Worm (Caenorhabditis elegans) whole organism, L3 larva: ENCODE measurements around the gene lgc-9.
"Not testable (repeated sequence)": the region's sequence is repeated elsewhere in the genome, so short reads cannot be mapped to it uniquely, and the experiment has no call there.

Experiments
- R02D3.7 ChIP-seq: fragments of 150-350 bp; optimal IDR thresholded peaks from 2 replicates; lab custom pipeline; 2014; ENCODE audit warnings: missing biosample characterization, missing genetic modification characterization
- ZK546.5 ChIP-seq: sonication (generic microtip); optimal IDR thresholded peaks from 2 replicates; lab custom pipeline; 2017; ENCODE audit warnings: missing biosample characterization, missing genetic modification characterization
- ama-1 ChIP-seq: fragments of 150-350 bp; optimal IDR thresholded peaks from 2 replicates; lab custom pipeline; 2018
- ceh-16 ChIP-seq: sonication (generic microtip); optimal IDR thresholded peaks from 2 replicates; lab custom pipeline; 2017; ENCODE audit warnings: missing biosample characterization, missing genetic modification characterization
- ceh-28 ChIP-seq: fragments of 150-350 bp; optimal IDR thresholded peaks from 2 replicates; lab custom pipeline; 2014; ENCODE audit warnings: missing biosample characterization, missing genetic modification reagents, missing genetic modification characterization
- ceh-82 ChIP-seq: fragments of 150-350 bp; optimal IDR thresholded peaks from 2 replicates; lab custom pipeline; 2014; ENCODE audit warnings: missing biosample characterization, missing genetic modification characterization
- ceh-9 ChIP-seq: sonication (generic microtip); optimal IDR thresholded peaks from 2 replicates; lab custom pipeline; 2018; ENCODE audit warnings: missing biosample characterization, missing genetic modification characterization
- daf-12 ChIP-seq: fragments of 150-350 bp; optimal IDR thresholded peaks from 2 replicates; lab custom pipeline; 2014; ENCODE audit warnings: missing biosample characterization, missing genetic modification reagents, missing genetic modification characterization
- egl-27 ChIP-seq: sonication (generic microtip); optimal IDR thresholded peaks from 4 replicates; lab custom pipeline; 2017; ENCODE audit warnings: missing biosample characterization, missing genetic modification reagents, missing genetic modification characterization
- elt-1 ChIP-seq: fragments of 150-350 bp; optimal IDR thresholded peaks from 2 replicates; lab custom pipeline; 2014; ENCODE audit warnings: missing biosample characterization, missing genetic modification characterization
- elt-2 ChIP-seq: sonication (generic microtip); optimal IDR thresholded peaks from 2 replicates; lab custom pipeline; 2016; ENCODE audit warnings: missing genetic modification reagents, mild to moderate bottlenecking, missing genetic modification characterization, missing compliant biosample characterization
- elt-3 ChIP-seq, 3 experiments: fragments of 150-350 bp in 1 of 3; sonication (generic microtip) in 2 of 3; optimal IDR thresholded peaks; 2 replicates in 2 of 3; 4 replicates in 1 of 3; lab custom pipeline; 2014 to 2017; ENCODE audit warnings: missing biosample characterization in 3 of 3, missing genetic modification characterization in 3 of 3
- hmg-11 ChIP-seq: sonication (generic microtip); optimal IDR thresholded peaks from 2 replicates; lab custom pipeline; 2016; ENCODE audit warnings: missing genetic modification characterization, missing compliant biosample characterization
- lsy-12 ChIP-seq: sonication (generic microtip); optimal IDR thresholded peaks from 2 replicates; lab custom pipeline; 2016; ENCODE audit warnings: mild to moderate bottlenecking, missing genetic modification characterization, missing compliant biosample characterization
- mdl-1 ChIP-seq: fragments of 150-350 bp; optimal IDR thresholded peaks from 2 replicates; lab custom pipeline; 2014; ENCODE audit warnings: missing biosample characterization, missing genetic modification characterization
- mml-1 ChIP-seq: fragments of 150-350 bp; sonication (generic microtip); optimal IDR thresholded peaks from 3 replicates; lab custom pipeline; 2014; ENCODE audit warnings: missing biosample characterization, missing genetic modification characterization
- nfya-1 ChIP-seq: sonication (generic microtip); optimal IDR thresholded peaks from 2 replicates; lab custom pipeline; 2017; ENCODE audit warnings: missing genetic modification characterization, mild to moderate bottlenecking, missing compliant biosample characterization, antibody characterized with exemption, moderate library complexity; ENCODE audit not compliant: insufficient read depth
- nhr-12 ChIP-seq: fragments of 150-350 bp; optimal IDR thresholded peaks from 2 replicates; lab custom pipeline; 2014; ENCODE audit warnings: missing biosample characterization, missing genetic modification characterization
- nhr-23 ChIP-seq: fragments of 150-350 bp; optimal IDR thresholded peaks from 2 replicates; lab custom pipeline; 2014; ENCODE audit warnings: missing biosample characterization, missing genetic modification reagents, missing genetic modification characterization
- nhr-237 ChIP-seq: fragments of 150-350 bp; optimal IDR thresholded peaks from 2 replicates; lab custom pipeline; 2014; ENCODE audit warnings: missing biosample characterization, missing genetic modification characterization
- nhr-25 ChIP-seq: sonication (generic microtip); optimal IDR thresholded peaks from 2 replicates; lab custom pipeline; 2017; ENCODE audit warnings: missing biosample characterization, missing genetic modification characterization
- nhr-28 ChIP-seq: fragments of 150-350 bp; optimal IDR thresholded peaks from 2 replicates; lab custom pipeline; 2014; ENCODE audit warnings: missing biosample characterization, missing genetic modification characterization
- nhr-77 ChIP-seq: fragments of 150-350 bp; optimal IDR thresholded peaks from 2 replicates; lab custom pipeline; 2014; ENCODE audit warnings: missing biosample characterization, missing genetic modification characterization
- pha-4 ChIP-seq: fragments of 150-350 bp; optimal IDR thresholded peaks from 2 replicates; lab custom pipeline; 2014; ENCODE audit warnings: missing biosample characterization, missing genetic modification reagents, missing genetic modification characterization
- skn-1 ChIP-seq: fragments of 150-350 bp; optimal IDR thresholded peaks from 2 replicates; lab custom pipeline; 2014; ENCODE audit warnings: missing biosample characterization, missing genetic modification characterization
- snpc-4 ChIP-seq: fragments of 150-350 bp; optimal IDR thresholded peaks from 2 replicates; lab custom pipeline; 2014; ENCODE audit warnings: missing biosample characterization, missing genetic modification characterization
- tbx-2 ChIP-seq: sonication (generic microtip); optimal IDR thresholded peaks from 2 replicates; lab custom pipeline; 2016; ENCODE audit warnings: mild to moderate bottlenecking, missing genetic modification characterization, missing compliant biosample characterization
- unc-39 ChIP-seq: sonication (generic microtip); optimal IDR thresholded peaks from 4 replicates; lab custom pipeline; 2017; ENCODE audit warnings: missing biosample characterization, missing genetic modification characterization
- unc-62 ChIP-seq: fragments of 150-350 bp; sonication (generic microtip); optimal IDR thresholded peaks from 4 replicates; lab custom pipeline; 2014; ENCODE audit warnings: missing biosample characterization, missing genetic modification reagents, missing genetic modification characterization
- zag-1 ChIP-seq: fragments of 150-350 bp; optimal IDR thresholded peaks from 2 replicates; lab custom pipeline; 2014; ENCODE audit warnings: missing biosample characterization, missing genetic modification characterization
- ztf-4 ChIP-seq: fragments of 150-350 bp; optimal IDR thresholded peaks from 2 replicates; lab custom pipeline; 2014; ENCODE audit warnings: missing biosample characterization, missing genetic modification characterization

lgc-9 gene

DNA sequence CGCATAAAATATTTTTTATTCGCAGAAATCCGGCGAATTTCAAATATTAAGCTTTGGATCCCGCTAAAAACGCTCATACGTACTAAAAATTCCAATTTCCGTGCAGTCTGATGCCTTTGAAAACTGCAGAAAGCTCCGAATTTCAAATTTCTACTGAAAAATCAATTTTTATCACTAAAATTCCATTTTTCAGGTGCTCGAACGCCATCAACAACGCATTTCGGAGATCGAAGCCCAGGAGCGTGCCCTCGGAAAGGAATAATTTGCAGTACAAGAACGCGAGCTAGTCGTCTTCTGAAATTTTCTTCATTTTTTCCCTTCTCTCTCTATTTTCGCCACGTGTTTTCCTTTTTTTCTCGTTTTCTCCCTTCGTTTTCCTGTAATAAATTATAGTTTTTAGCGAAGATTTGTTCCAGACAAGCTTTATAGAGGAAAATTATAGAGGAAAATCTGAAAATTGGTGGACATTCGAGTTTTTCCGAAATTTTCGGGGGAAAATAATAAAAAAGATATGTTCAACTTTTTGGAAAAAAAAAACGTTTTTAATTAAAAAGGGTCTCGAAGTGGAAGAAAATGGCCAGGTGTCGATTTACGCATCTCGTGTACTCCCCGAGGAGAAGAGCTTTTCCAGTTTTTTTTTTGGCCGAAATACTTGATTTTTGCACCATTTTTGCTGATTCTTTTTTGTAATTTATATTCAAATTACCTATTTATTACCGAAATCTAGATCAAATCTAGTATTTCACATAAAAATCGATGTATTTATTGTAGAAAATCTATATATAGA, 28.8 kb upstream of the lgc-9 start:
- TF ChIP-seq ceh-82 (tag; lab: Kevin White, UChicago) (no peak), elt-2 (tag; lab: Kevin White, UChicago) (peak; percentile 16), ama-1 (lab: Kevin White, UChicago) (peak; percentile 67), nhr-77 (tag; lab: Kevin White, UChicago) (no peak), egl-27 (no peak), pha-4 (peak; percentile 6), nhr-12 (tag; lab: Kevin White, UChicago) (no peak)

DNA sequence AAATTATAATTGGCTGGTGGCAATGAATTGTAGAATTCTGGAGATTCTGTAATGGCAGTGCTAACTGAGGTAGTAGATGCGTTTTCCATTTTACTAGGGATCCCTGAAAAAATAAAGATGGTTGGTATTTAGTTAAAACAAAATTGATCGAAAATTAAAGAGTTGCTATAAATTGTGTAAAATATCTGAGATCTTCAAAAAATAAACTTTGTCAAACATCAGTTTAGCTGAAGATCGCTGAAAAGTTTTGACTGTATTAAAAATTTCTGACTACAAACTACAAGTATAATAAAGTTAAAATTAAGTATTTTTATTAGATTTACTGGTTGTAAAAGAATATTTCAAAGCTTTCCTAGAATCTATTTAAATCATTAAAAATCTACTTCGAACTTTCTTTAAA, 25.5 kb upstream of the lgc-9 start, which contains the start of gene B0546.5:
Gene B0546.5, minus strand, starts transcription at position 101 of the 400 bp plus-strand sequence.
- TF ChIP-seq zag-1, ceh-9, hmg-11 (tag; lab: Kevin White, UChicago): not testable (repeated sequence)

DNA sequence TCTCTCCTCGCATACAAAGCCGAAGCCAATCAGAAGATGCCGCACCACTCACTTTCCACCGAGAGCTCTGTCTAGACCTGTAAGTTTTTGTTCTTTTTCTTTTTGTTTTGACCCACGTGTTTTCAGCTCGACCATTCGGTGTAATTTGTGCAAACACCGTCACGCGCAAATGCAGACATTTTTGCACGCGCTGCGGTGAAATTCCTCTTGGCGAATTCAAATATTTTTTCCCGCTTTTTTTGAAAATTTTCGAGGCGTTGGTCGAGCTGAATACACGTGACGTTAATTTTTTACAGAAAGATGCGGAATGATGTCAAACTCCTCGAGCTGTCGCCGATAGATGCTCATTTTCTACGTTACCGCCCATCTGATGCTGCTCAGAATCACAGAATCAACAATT, 21.4 kb upstream of the lgc-9 start, which contains the start of gene C04C3.4:
Gene C04C3.4, plus strand, starts transcription at position 301 of the 400 bp plus-strand sequence.
- not testable (repeated sequence) for TF ChIP-seq nhr-23; ZK546.5 (tag; lab: Kevin White, UChicago); snpc-4

DNA sequence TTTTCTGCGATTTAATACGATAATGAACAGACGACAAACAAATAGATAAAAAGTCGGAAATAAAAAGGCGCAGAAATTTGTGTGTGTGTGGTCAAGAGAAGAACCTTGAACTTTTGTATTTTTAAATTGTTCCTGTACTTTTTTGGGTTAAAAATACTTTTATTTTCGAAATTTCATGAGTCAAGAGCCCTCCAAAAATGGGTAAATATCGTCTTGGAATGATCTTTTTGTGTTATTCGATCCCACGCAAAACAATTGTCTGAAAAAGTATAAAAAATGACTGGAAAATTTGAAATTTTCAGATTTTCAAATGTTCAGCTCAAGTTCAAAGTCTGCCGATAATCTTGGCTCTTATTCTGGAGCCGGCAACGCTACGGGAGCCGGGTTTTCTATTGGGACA, 19.9 kb upstream of the lgc-9 start, which contains the start of gene C04C3.14:
Gene C04C3.14, plus strand, starts transcription at position 301 of the 400 bp plus-strand sequence.
- TF ChIP-seq elt-1 (tag; lab: Kevin White, UChicago) (no peak), daf-12 (tag; lab: Kevin White, UChicago) (no peak), nfya-1 (no peak), egl-27 (no peak), unc-62 (no peak), elt-3 (tag; optimal IDR thresholded peaks at IDR 0.05; lab: Kevin White, UChicago) (no peak), elt-2 (tag; lab: Kevin White, UChicago) (no peak), R02D3.7 (no peak), nhr-25 (tag; lab: Kevin White, UChicago) (no peak), lsy-12 (tag; lab: Kevin White, UChicago) (no peak), nhr-237 (tag; lab: Kevin White, UChicago) (no peak), ceh-16 (tag; lab: Kevin White, UChicago) (no peak), nhr-28 (tag; lab: Kevin White, UChicago) (no peak), ZK546.5 (tag; lab: Kevin White, UChicago) (no peak)
- TF ChIP-seq, all 47 proteins: peak for 0

ce11 chrIV:3398078-3398477, 17.4 kb upstream of the lgc-9 start:
- no peak for TF ChIP-seq lsy-12 (tag; lab: Kevin White, UChicago)
- no peak for TF ChIP-seq nhr-77 (tag; lab: Kevin White, UChicago)
- no peak for TF ChIP-seq skn-1
- TF ChIP-seq snpc-4: no peak
- TF ChIP-seq ztf-4 (tag; lab: Kevin White, UChicago): no peak
- TF ChIP-seq nhr-25 (tag; lab: Kevin White, UChicago): no peak
- TF ChIP-seq mdl-1 (tag; lab: Kevin White, UChicago): no peak
- TF ChIP-seq ceh-28 (tag; lab: Kevin White, UChicago): no peak
- TF ChIP-seq ama-1 (lab: Kevin White, UChicago): no peak
- no peak for TF ChIP-seq egl-27
- TF ChIP-seq tbx-2: no peak
- no peak for TF ChIP-seq elt-1 (tag; lab: Kevin White, UChicago)
- no peak for TF ChIP-seq unc-39 (tag; lab: Kevin White, UChicago)
- TF ChIP-seq mml-1 (tag; lab: Kevin White, UChicago): no peak
- TF ChIP-seq, all 47 proteins: peak for 0
